Worm (Caenorhabditis elegans): ENCODE data around the gene R148.7.

DNA sequence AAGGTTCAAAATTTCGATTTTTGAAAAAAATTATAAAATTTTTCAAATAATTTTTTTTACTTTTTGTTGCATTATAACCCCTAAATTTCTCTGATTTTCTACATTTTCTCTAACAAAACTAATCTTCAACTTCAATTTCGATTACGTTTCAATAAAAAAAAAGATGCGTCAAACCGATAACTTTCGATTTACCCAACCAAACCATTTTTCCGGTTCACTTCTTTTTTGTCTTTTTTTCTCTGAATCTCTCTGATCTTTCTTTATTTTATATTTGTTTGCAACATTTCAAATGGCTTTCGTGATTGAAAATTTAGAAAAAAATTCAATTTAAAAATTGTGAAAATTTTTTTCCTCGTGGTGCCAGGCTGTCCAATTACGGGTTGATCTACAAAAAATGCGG, 34.8 kb downstream of the R148.7 start:
- TF ChIP-seq fos-1 (tag; optimal IDR thresholded peaks at IDR 0.05) (no peak), jun-1 (tag; optimal IDR thresholded peaks at IDR 0.05) (no peak), unc-39 (tag; optimal IDR thresholded peaks at IDR 0.05) (no peak), ztf-11 (tag; optimal IDR thresholded peaks at IDR 0.05) (no peak)

All from whole organism, L3 larva.